Worm (Caenorhabditis elegans): Measurements from ENCODE around the gene osm-10.

The osm-10 gene

ce11 chrIII:7272088-7272487, 29.0 kb downstream of the osm-10 start (continued):
- no peak for TF ChIP-seq mxl-2 (GFP tag; conservative IDR thresholded peaks at IDR 0.05)
- no peak for TF ChIP-seq Y75B8A.6 (GFP tag; IDR thresholded peaks at IDR 0.05)
- TF ChIP-seq zfp-3 (GFP tag; conservative IDR thresholded peaks at IDR 0.05) = 0 out of 2 replicates have a peak, but pooled peaks have one; percentile 37
- no peak for TF ChIP-seq php-3 (GFP tag; IDR thresholded peaks at IDR 0.05)
- no peak for TF ChIP-seq daf-16 (GFP tag; optimal IDR thresholded peaks at IDR 0.05)
- peak; percentile 21 for TF ChIP-seq daf-16 (tag; optimal IDR thresholded peaks at IDR 0.05)
- TF ChIP-seq lin-13 (GFP tag; optimal IDR thresholded peaks at IDR 0.05) = no peak
- TF ChIP-seq ceh-32 (tag; optimal IDR thresholded peaks at IDR 0.05; ENCODE audit: poor library complexity) = no peak
- no peak for TF ChIP-seq ztf-11 (tag; optimal IDR thresholded peaks at IDR 0.05)
- no peak for TF ChIP-seq snpc-1.2 (GFP tag; IDR thresholded peaks at IDR 0.05)
- TF ChIP-seq lsy-2 (tag; optimal IDR thresholded peaks at IDR 0.05) = peak; percentile 5 to 68
- no peak for TF ChIP-seq zip-2 (tag; optimal IDR thresholded peaks at IDR 0.05)
- no peak for TF ChIP-seq unc-130 (GFP tag; optimal IDR thresholded peaks at IDR 0.05)
- no peak for TF ChIP-seq gei-8 (GFP tag; optimal IDR thresholded peaks at IDR 0.05)
- no peak for TF ChIP-seq ZK546.5 (tag; optimal IDR thresholded peaks at IDR 0.05)
- peak; percentile 69 for TF ChIP-seq hmg-1.1 (GFP tag; IDR thresholded peaks at IDR 0.05)
- peak; percentile 26 for TF ChIP-seq ztf-7 (tag; optimal IDR thresholded peaks at IDR 0.05)
- TF ChIP-seq nhr-28 (tag; optimal IDR thresholded peaks at IDR 0.05) = peak; percentile 40
- no peak for TF ChIP-seq madf-9 (GFP tag; conservative IDR thresholded peaks at IDR 0.05)
- no peak for TF ChIP-seq jun-1 (tag; optimal IDR thresholded peaks at IDR 0.05)
- TF ChIP-seq dmd-6 (GFP tag; IDR thresholded peaks at IDR 0.05) = peak; percentile 66
- TF ChIP-seq zip-11 (GFP tag; IDR thresholded peaks at IDR 0.05) = no peak
- no peak for TF ChIP-seq ces-1 (GFP tag; optimal IDR thresholded peaks at IDR 0.05)
- no peak for TF ChIP-seq egl-43 (GFP tag; IDR thresholded peaks at IDR 0.05)
- TF ChIP-seq spr-1 (tag; optimal IDR thresholded peaks at IDR 0.05) = no peak
- no peak for TF ChIP-seq T20F7.1 (GFP tag; optimal IDR thresholded peaks at IDR 0.05)
- TF ChIP-seq F10B5.3 (tag; optimal IDR thresholded peaks at IDR 0.05) = no peak
- no peak for TF ChIP-seq R02D3.7 (tag; optimal IDR thresholded peaks at IDR 0.05)
- TF ChIP-seq daf-8 (GFP tag; IDR thresholded peaks at IDR 0.05) = no peak
- TF ChIP-seq egl-27 (tag; optimal IDR thresholded peaks at IDR 0.05) = no peak
- peak; percentile 71 for TF ChIP-seq mep-1 (tag; optimal IDR thresholded peaks at IDR 0.05)
- TF ChIP-seq nhr-11 (tag; optimal IDR thresholded peaks at IDR 0.05) = no peak
- TF ChIP-seq unc-62 (GFP tag; optimal IDR thresholded peaks at IDR 0.05 in 1 of 2) = peak in 1 of 2 experiments; percentile 11
- no peak for TF ChIP-seq unc-62 (tag; optimal IDR thresholded peaks at IDR 0.05)
- TF ChIP-seq nhr-10 (tag; optimal IDR thresholded peaks at IDR 0.05) = no peak
- TF ChIP-seq nhr-48 (tag; optimal IDR thresholded peaks at IDR 0.05) = no peak
- peak; percentile 43 for TF ChIP-seq aha-1 (tag)
- no peak for TF ChIP-seq snpc-4 (tag; optimal IDR thresholded peaks at IDR 0.05)
- no peak for TF ChIP-seq ceh-82 (tag; optimal IDR thresholded peaks at IDR 0.05)
- TF ChIP-seq unc-39 (tag; optimal IDR thresholded peaks at IDR 0.05) = no peak
- TF ChIP-seq T26A8.4 (GFP tag; IDR thresholded peaks at IDR 0.05) = no peak
- peak; percentile 78 for TF ChIP-seq nhr-6 (tag; optimal IDR thresholded peaks at IDR 0.05)
- no peak for TF ChIP-seq skn-1 (tag; optimal IDR thresholded peaks at IDR 0.05)
- TF ChIP-seq attf-4 (tag; optimal IDR thresholded peaks at IDR 0.05) = no peak
- no peak for TF ChIP-seq zfp-2 (tag; optimal IDR thresholded peaks at IDR 0.05)
- TF ChIP-seq dmd-8 (GFP tag; IDR thresholded peaks at IDR 0.05) = no peak
- TF ChIP-seq nhr-42 (GFP tag; IDR thresholded peaks at IDR 0.05) = no peak
- TF ChIP-seq Y105C5A.15 (GFP tag; IDR thresholded peaks at IDR 0.05) = no peak
- TF ChIP-seq arid-1 (GFP tag; conservative IDR thresholded peaks at IDR 0.05) = peak; percentile 41; the same call in 1 of the 2 replicates
- no peak for TF ChIP-seq saeg-2 (GFP tag; IDR thresholded peaks at IDR 0.05)
- TF ChIP-seq nhr-237 (tag; optimal IDR thresholded peaks at IDR 0.05) = no peak
- no peak for TF ChIP-seq nhr-77 (tag; optimal IDR thresholded peaks at IDR 0.05)
- peak; percentile 54 for TF ChIP-seq dve-1 (tag; optimal IDR thresholded peaks at IDR 0.05; ENCODE audit: insufficient read depth)
- no peak for TF ChIP-seq set-16 (GFP tag; IDR thresholded peaks at IDR 0.05)

Measured in whole organism, L4 larva.